Fruit fly (Drosophila melanogaster) whole organism, embryonic: ENCODE measurements around the gene CG7912.

Source experiments
- Aef1 ChIP-seq: fragments of 200-800 bp; sonication (Bioruptor generic); IDR thresholded peaks from 3 replicates; pipeline ENCODE4 v1.3.6; 2022; ENCODE audit warnings: missing biosample characterization, missing genetic modification characterization
- Antp ChIP-seq: fragments of 200-800 bp; sonication (Bioruptor generic); optimal IDR thresholded peaks from 3 replicates; lab custom pipeline; 2016; ENCODE audit warnings: missing biosample characterization, missing genetic modification characterization
- Bdp1 ChIP-seq: fragments of 200-800 bp; sonication (Bioruptor generic); optimal IDR thresholded peaks from 3 replicates; lab custom pipeline; 2016; ENCODE audit warnings: missing biosample characterization, missing genetic modification characterization
- C15 ChIP-seq: fragments of 200-800 bp; sonication (Bioruptor generic); IDR thresholded peaks from 3 replicates; pipeline ENCODE4 v1.3.6; 2022; ENCODE audit warnings: missing biosample characterization, missing genetic modification characterization
- CG11696 ChIP-seq: fragments of 200-800 bp; sonication (Bioruptor generic); IDR thresholded peaks from 2 replicates; pipeline ENCODE4 v1.3.6; 2022; ENCODE audit warnings: missing biosample characterization, missing genetic modification characterization
- CG12219 ChIP-seq: fragments of 200-800 bp; sonication (Bioruptor generic); optimal IDR thresholded peaks from 3 replicates; lab custom pipeline; 2018; ENCODE audit warnings: missing biosample characterization, mild to moderate bottlenecking, missing genetic modification characterization
- CG13624 ChIP-seq: fragments of 200-800 bp; sonication (Bioruptor generic); optimal IDR thresholded peaks from 2 replicates; lab custom pipeline; 2016; ENCODE audit warnings: missing biosample characterization, missing genetic modification characterization
- CG14441 ChIP-seq: fragments of 200-800 bp; sonication (Bioruptor generic); IDR thresholded peaks from 2 replicates; pipeline ENCODE4 v1.3.6; 2022; ENCODE audit warnings: missing biosample characterization, missing genetic modification characterization
- CG16863 ChIP-seq: fragments of 200-800 bp; sonication (Bioruptor generic); optimal IDR thresholded peaks from 3 replicates; lab custom pipeline; 2016; ENCODE audit warnings: missing biosample characterization, missing genetic modification characterization
- CG17186 ChIP-seq: fragments of 200-800 bp; sonication (Bioruptor generic); optimal IDR thresholded peaks from 3 replicates; lab custom pipeline; 2017; ENCODE audit warnings: missing biosample characterization, missing genetic modification reagents, missing genetic modification characterization
- CG17802 ChIP-seq: fragments of 200-800 bp; sonication (Bioruptor generic); optimal IDR thresholded peaks from 2 replicates; lab custom pipeline; 2018; ENCODE audit warnings: missing biosample characterization, mild to moderate bottlenecking, missing genetic modification characterization, moderate library complexity
- CG2116 ChIP-seq: fragments of 200-800 bp; sonication (Bioruptor generic); optimal IDR thresholded peaks from 3 replicates; lab custom pipeline; 2018; ENCODE audit warnings: missing biosample characterization, mild to moderate bottlenecking, missing genetic modification characterization
- CG30403 ChIP-seq: fragments of 200-800 bp; sonication (Bioruptor generic); optimal IDR thresholded peaks from 3 replicates; lab custom pipeline; 2016; ENCODE audit warnings: missing biosample characterization, missing genetic modification characterization
- CG32767 ChIP-seq: fragments of 200-800 bp; sonication (Bioruptor generic); IDR thresholded peaks from 2 replicates; pipeline ENCODE4 v1.3.6; 2022; ENCODE audit warnings: missing biosample characterization, missing genetic modification characterization
- CG3726 ChIP-seq: fragments of 200-800 bp; sonication (Bioruptor generic); IDR thresholded peaks from 3 replicates; pipeline ENCODE4, ENCODE4 v1.3.6; 2022; ENCODE audit warnings: missing biosample characterization, missing genetic modification characterization
- CG4328 ChIP-seq: fragments of 200-800 bp; sonication (Bioruptor generic); optimal IDR thresholded peaks from 3 replicates; lab custom pipeline; 2017; ENCODE audit warnings: missing biosample characterization, missing genetic modification reagents, missing genetic modification characterization
- CG43689 ChIP-seq: fragments of 200-800 bp; sonication (Bioruptor generic); IDR thresholded peaks from 2 replicates; pipeline ENCODE4 v1.3.6; 2022; ENCODE audit warnings: missing biosample characterization, missing genetic modification characterization
- CG4617 ChIP-seq: fragments of 200-800 bp; sonication (Bioruptor generic); optimal IDR thresholded peaks from 3 replicates; lab custom pipeline; 2016; ENCODE audit warnings: missing biosample characterization, missing genetic modification characterization, borderline replicate concordance
- CG4730 ChIP-seq: fragments of 200-800 bp; sonication (Bioruptor generic); IDR thresholded peaks from 2 replicates; pipeline ENCODE4 v1.3.6; 2022; ENCODE audit warnings: missing biosample characterization, missing genetic modification characterization
- CG5245 ChIP-seq: fragments of 200-800 bp; sonication (Bioruptor generic); optimal IDR thresholded peaks from 3 replicates; lab custom pipeline; 2016; ENCODE audit warnings: missing biosample characterization, missing genetic modification characterization
- CG7786 ChIP-seq: fragments of 200-800 bp; sonication (Bioruptor generic); optimal IDR thresholded peaks from 2 replicates; lab custom pipeline; 2016; ENCODE audit warnings: missing biosample characterization, missing genetic modification characterization
- CG8089 ChIP-seq: fragments of 200-800 bp; sonication (Bioruptor generic); optimal IDR thresholded peaks from 3 replicates; lab custom pipeline; 2016; ENCODE audit warnings: missing biosample characterization, missing genetic modification characterization
- CG9437 ChIP-seq: fragments of 200-800 bp; sonication (Bioruptor generic); optimal IDR thresholded peaks from 2 replicates; lab custom pipeline; 2018; ENCODE audit warnings: missing biosample characterization, mild to moderate bottlenecking, missing genetic modification characterization
- Dll ChIP-seq: fragments of 200-800 bp; sonication (Bioruptor generic); IDR thresholded peaks from 4 replicates; pipeline ENCODE4 v1.3.6; 2022; ENCODE audit warnings: missing biosample characterization, missing genetic modification characterization; ENCODE audit not compliant: partially characterized antibody
- E2f2 ChIP-seq: fragments of 200-800 bp; sonication (Bioruptor generic); IDR thresholded peaks from 2 replicates; pipeline ENCODE4 v1.3.6; 2022; ENCODE audit warnings: missing biosample characterization, missing genetic modification characterization
- Fer3 ChIP-seq: fragments of 200-800 bp; sonication (Bioruptor generic); optimal IDR thresholded peaks from 2 replicates; lab custom pipeline; 2018; ENCODE audit warnings: missing biosample characterization, mild to moderate bottlenecking, missing genetic modification characterization, moderate library complexity
- Gsc ChIP-seq: fragments of 200-800 bp; sonication (Bioruptor generic); IDR thresholded peaks from 2 replicates; pipeline ENCODE4 v1.3.6; 2022; ENCODE audit warnings: missing biosample characterization, missing genetic modification characterization
- HHEX ChIP-seq: fragments of 200-800 bp; sonication (Bioruptor generic); optimal IDR thresholded peaks from 3 replicates; lab custom pipeline; 2017; ENCODE audit warnings: missing biosample characterization, mild to moderate bottlenecking, missing genetic modification characterization, missing genetic modification reagents
- HLH4C ChIP-seq: fragments of 200-800 bp; sonication (Bioruptor generic); IDR thresholded peaks from 3 replicates; pipeline ENCODE4 v1.3.6; 2022; ENCODE audit warnings: missing biosample characterization, missing genetic modification characterization; ENCODE audit not compliant: partially characterized antibody
- MTF-1 ChIP-seq: fragments of 200-800 bp; sonication (Bioruptor generic); optimal IDR thresholded peaks from 2 replicates; lab custom pipeline; 2018; ENCODE audit warnings: missing biosample characterization, mild to moderate bottlenecking, missing genetic modification characterization, borderline replicate concordance
- Mad ChIP-seq: fragments of 200-800 bp; sonication (Bioruptor generic); optimal IDR thresholded peaks from 2 replicates; lab custom pipeline; 2016; ENCODE audit warnings: missing biosample characterization, missing genetic modification characterization
- NC2β ChIP-seq: fragments of 200-800 bp; sonication (Bioruptor generic); optimal IDR thresholded peaks from 2 replicates; lab custom pipeline; 2016; ENCODE audit warnings: missing biosample characterization, missing genetic modification characterization
- Rx ChIP-seq: fragments of 200-800 bp; sonication (Bioruptor generic); IDR thresholded peaks from 2 replicates; pipeline ENCODE4 v1.3.6; 2022; ENCODE audit warnings: missing biosample characterization, missing genetic modification characterization
- Side ChIP-seq: fragments of 200-800 bp; sonication (Bioruptor generic); optimal IDR thresholded peaks from 2 replicates; lab custom pipeline; 2016; ENCODE audit warnings: missing biosample characterization, missing genetic modification characterization
- Six4 ChIP-seq: fragments of 200-800 bp; sonication (Bioruptor generic); optimal IDR thresholded peaks from 2 replicates; lab custom pipeline; 2016; ENCODE audit warnings: missing biosample characterization, missing genetic modification characterization
- Xrp1 ChIP-seq: fragments of 200-800 bp; sonication (Bioruptor generic); IDR thresholded peaks from 2 replicates; pipeline ENCODE4 v1.3.6; 2022; ENCODE audit warnings: missing biosample characterization, missing genetic modification characterization
- crc ChIP-seq: fragments of 200-800 bp; sonication (Bioruptor generic); optimal IDR thresholded peaks from 2 replicates; lab custom pipeline; 2016; ENCODE audit warnings: missing biosample characterization, missing genetic modification characterization
- dati ChIP-seq: fragments of 200-800 bp; sonication (Bioruptor generic); IDR thresholded peaks from 2 replicates; pipeline ENCODE4 v1.3.6; 2022; ENCODE audit warnings: missing biosample characterization, missing genetic modification characterization
- grau ChIP-seq: fragments of 200-800 bp; optimal IDR thresholded peaks from 3 replicates; lab custom pipeline; 2019; ENCODE audit warnings: missing biosample characterization, mild to moderate bottlenecking, missing genetic modification characterization, moderate library complexity
- hkb ChIP-seq, 2 experiments: fragments of 200-800 bp in 1 of 2; fragments of >200 bp in 1 of 2; sonication (Bioruptor generic) in 1 of 2; IDR thresholded peaks in 1 of 2; optimal IDR thresholded peaks in 1 of 2; 2 replicates each; pipeline versions ENCODE4 v1.3.6 to Lab custom; 2017 to 2022; ENCODE audit warnings: missing biosample characterization in 1 of 2, missing genetic modification characterization in 1 of 2
- kah ChIP-seq: fragments of 200-800 bp; sonication (Bioruptor generic); optimal IDR thresholded peaks from 2 replicates; lab custom pipeline; 2018; ENCODE audit warnings: missing biosample characterization, mild to moderate bottlenecking, missing genetic modification characterization
- ken ChIP-seq: fragments of 200-800 bp; sonication (Bioruptor generic); IDR thresholded peaks from 3 replicates; pipeline ENCODE4 v1.3.6; 2022; ENCODE audit warnings: missing biosample characterization, missing genetic modification characterization
- kni ChIP-seq: fragments of 200-800 bp; sonication (Bioruptor generic); optimal IDR thresholded peaks from 3 replicates; lab custom pipeline; 2017; ENCODE audit warnings: mild to moderate bottlenecking, missing biosample characterization, missing genetic modification reagents, missing genetic modification characterization
- knrl ChIP-seq: fragments of 200-800 bp; sonication (Bioruptor generic); IDR thresholded peaks from 3 replicates; pipeline ENCODE4 v1.3.6; 2022; ENCODE audit warnings: missing biosample characterization, missing genetic modification characterization; ENCODE audit not compliant: partially characterized antibody
- onecut ChIP-seq: fragments of 200-800 bp; sonication (Bioruptor generic); IDR thresholded peaks from 2 replicates; pipeline ENCODE4 v1.3.6; 2022; ENCODE audit warnings: missing biosample characterization, missing genetic modification characterization
- pan ChIP-seq, 4 experiments: fragments of >200 bp in 3 of 4; fragments of 200-800 bp in 1 of 4; sonication (Bioruptor generic) in 1 of 4; optimal IDR thresholded peaks in 3 of 4; IDR thresholded peaks in 1 of 4; 2 replicates each; pipeline versions ENCODE4 v1.3.6 to Lab custom; 2017 to 2022; ENCODE audit warnings: missing biosample characterization in 2 of 4, missing genetic modification characterization in 2 of 4, mixed read lengths in 1 of 4
- peb ChIP-seq: fragments of 200-800 bp; sonication (Bioruptor generic); IDR thresholded peaks from 2 replicates; pipeline ENCODE4 v1.3.6; 2022; ENCODE audit warnings: missing biosample characterization, missing genetic modification characterization
- sd ChIP-seq: fragments of 200-800 bp; sonication (Bioruptor generic); optimal IDR thresholded peaks from 3 replicates; lab custom pipeline; 2018; ENCODE audit warnings: missing biosample characterization, mild to moderate bottlenecking, missing genetic modification characterization, moderate library complexity
- sens ChIP-seq: fragments of 200-800 bp; sonication (Bioruptor generic); peaks from one replicate; lab custom pipeline; 2016; ENCODE audit warnings: missing biosample characterization, missing genetic modification characterization
- sug ChIP-seq: fragments of 200-800 bp; optimal IDR thresholded peaks from 2 replicates; lab custom pipeline; 2019; ENCODE audit warnings: missing biosample characterization, mild to moderate bottlenecking, missing genetic modification characterization, moderate library complexity
- tx ChIP-seq: fragments of 200-800 bp; sonication (Bioruptor generic); optimal IDR thresholded peaks from 2 replicates; lab custom pipeline; 2016; ENCODE audit warnings: missing biosample characterization, missing genetic modification characterization
- zen2 ChIP-seq: fragments of 200-800 bp; sonication (Bioruptor generic); IDR thresholded peaks from 3 replicates; pipeline ENCODE4 v1.3.6; 2022; ENCODE audit warnings: missing biosample characterization, missing genetic modification characterization; ENCODE audit not compliant: partially characterized antibody

The CG7912 gene

dm6 chr3R:29959329-29959728 is 49.7 kb downstream of the CG7912 start (continued):
- no peak for TF ChIP-seq Fer3
- TF ChIP-seq kah (GFP tag; lab: Kevin White, UChicago): no peak
- TF ChIP-seq CG14441 (GFP tag; lab: Robert Waterston, UW): 0 out of 2 replicates have a peak, but pooled peaks have one; percentile 26
- no peak for TF ChIP-seq Bdp1 (GFP tag; lab: Kevin White, UChicago)
- no peak for TF ChIP-seq Gsc
- TF ChIP-seq CG43689 (GFP tag; lab: Robert Waterston, UW): no peak
- TF ChIP-seq CG17186 (GFP tag; lab: Kevin White, UChicago): no peak
- TF ChIP-seq CG32767 (GFP tag; lab: Robert Waterston, UW): no peak
- TF ChIP-seq knrl (GFP tag; lab: Robert Waterston, UW): no peak
- no peak for TF ChIP-seq CG30403 (GFP tag; lab: Kevin White, UChicago)
- no peak for TF ChIP-seq C15 (GFP tag; lab: Robert Waterston, UW)
- no peak for TF ChIP-seq MTF-1 (GFP tag; lab: Kevin White, UChicago)
- TF ChIP-seq Rx (GFP tag; lab: Robert Waterston, UW): no peak
- no peak for TF ChIP-seq NC2β
- TF ChIP-seq Dll (GFP tag; lab: Robert Waterston, UW): no peak
- no peak for TF ChIP-seq Xrp1
- no peak for TF ChIP-seq CG7786 (GFP tag; lab: Kevin White, UChicago)
- TF ChIP-seq CG4617 (GFP tag; lab: Kevin White, UChicago): no peak
- TF ChIP-seq hkb (optimal IDR thresholded peaks at IDR 0.05; lab: Kevin White, UChicago): no peak
- peak; percentile 55 for TF ChIP-seq hkb (GFP tag; IDR thresholded peaks at IDR 0.05; lab: Robert Waterston, UW)
- no peak for TF ChIP-seq CG9437
- no peak for TF ChIP-seq grau
- TF ChIP-seq CG17802 (tag; lab: Kevin White, UChicago): no peak
- no peak for TF ChIP-seq Antp (GFP tag; lab: Kevin White, UChicago)
- TF ChIP-seq HHEX: no peak
- TF ChIP-seq CG16863: no peak
- TF ChIP-seq kni (GFP tag; lab: Kevin White, UChicago): no peak
- TF ChIP-seq CG12219 (GFP tag; lab: Kevin White, UChicago): no peak
- TF ChIP-seq ken (GFP tag; lab: Robert Waterston, UW): no peak
- TF ChIP-seq sens (GFP tag; lab: Kevin White, UChicago): no peak
- no peak for TF ChIP-seq dati (GFP tag; lab: Robert Waterston, UW)
- no peak for TF ChIP-seq CG8089 (GFP tag; lab: Kevin White, UChicago)
- TF ChIP-seq CG3726: no peak
- no peak for TF ChIP-seq CG4730 (GFP tag; lab: Robert Waterston, UW)
- TF ChIP-seq Side (GFP tag; lab: Kevin White, UChicago): no peak
- TF ChIP-seq HLH4C: no peak
- no peak for TF ChIP-seq pan (optimal IDR thresholded peaks at IDR 0.05; lab: Kevin White, UChicago)
- no peak for TF ChIP-seq pan (GFP tag; optimal IDR thresholded peaks at IDR 0.05 in 1 of 2, IDR thresholded peaks at IDR 0.05 in 1 of 2)
- TF ChIP-seq CG4328 (GFP tag; lab: Kevin White, UChicago): no peak
- TF ChIP-seq tx (GFP tag; lab: Kevin White, UChicago): no peak
- no peak for TF ChIP-seq sd (tag; lab: Kevin White, UChicago)
- no peak for TF ChIP-seq CG2116
- no peak for TF ChIP-seq CG5245 (GFP tag; lab: Kevin White, UChicago)
- TF ChIP-seq Six4: no peak
- TF ChIP-seq CG13624 (GFP tag; lab: Kevin White, UChicago): no peak
- no peak; the same call in 1 of the 2 replicates for TF ChIP-seq onecut (GFP tag; lab: Robert Waterston, UW)
- no peak for TF ChIP-seq sug
- no peak for TF ChIP-seq zen2 (GFP tag; lab: Robert Waterston, UW)
- TF ChIP-seq crc: no peak
- no peak for TF ChIP-seq Mad
- TF ChIP-seq CG11696: no peak
- no peak for TF ChIP-seq E2f2 (GFP tag; lab: Robert Waterston, UW)
- no peak for TF ChIP-seq peb
- no peak for TF ChIP-seq Aef1 (GFP tag; lab: Robert Waterston, UW)
